Worm (Caenorhabditis elegans) whole organism, dauer: ENCODE data around the gene Y82E9BR.10.
"Not testable (repeated sequence)": the region's sequence is repeated elsewhere in the genome, so short reads cannot be mapped to it uniquely, and the experiment has no call there.

Experiments used
- unc-62 ChIP-seq: sonication (generic microtip); optimal IDR thresholded peaks from 2 replicates; lab custom pipeline; 2017; ENCODE audit warnings: missing biosample characterization, missing genetic modification reagents, missing genetic modification characterization

Gene Y82E9BR.10

ce11 chrIII:1375491-1375890, at the start of gene Y82E9BR.10:
Gene Y82E9BR.10, minus strand, starts transcription at chrIII:1375591.
- TF ChIP-seq unc-62 = not testable (repeated sequence)

ce11 chrIII:1424305-1424704, 48.9 kb upstream of the Y82E9BR.10 start:
- no peak for TF ChIP-seq unc-62

ce11 chrIII:1421436-1421835, 46.0 kb upstream of the Y82E9BR.10 start:
- TF ChIP-seq unc-62 = no peak

ce11 chrIII:1419700-1420356, 44.4 kb upstream of the Y82E9BR.10 start:
- TF ChIP-seq unc-62 = no peak

- TF ChIP-seq unc-62 = no peak
These were observed 43.8 kb upstream of the Y82E9BR.10 start, which contains the start of gene Y82E9BR.3 for ce11 chrIII:1419146-1419636. Gene Y82E9BR.3, plus strand, starts transcription at chrIII:1419196.

ce11 chrIII:1418709-1419108, 43.3 kb upstream of the Y82E9BR.10 start:
- no peak for TF ChIP-seq unc-62

ce11 chrIII:1417090-1417489, 41.7 kb upstream of the Y82E9BR.10 start, which contains the start of gene elc-1:
Gene elc-1, minus strand, starts transcription at chrIII:1417190.
- TF ChIP-seq unc-62 = no peak

ce11 chrIII:1416571-1416970, 41.2 kb upstream of the Y82E9BR.10 start:
- no peak for TF ChIP-seq unc-62

ce11 chrIII:1413890-1414613, 38.7 kb upstream of the Y82E9BR.10 start, which contains the start of gene Y82E9BR.14:
Gene Y82E9BR.14, minus strand, starts transcription at chrIII:1414116.
- no peak for TF ChIP-seq unc-62

ce11 chrIII:1413125-1413837, 37.9 kb upstream of the Y82E9BR.10 start:
- no peak for TF ChIP-seq unc-62

- TF ChIP-seq unc-62 = no peak
These were observed 33.7 kb upstream of the Y82E9BR.10 start, which contains the start of gene Y82E9BR.22 for ce11 chrIII:1409139-1409538. Gene Y82E9BR.22, minus strand, starts transcription at chrIII:1409239.

- TF ChIP-seq unc-62 = no peak
These were observed 27.7 kb upstream of the Y82E9BR.10 start, which contains the start of gene pals-18 for ce11 chrIII:1403108-1403507. Gene pals-18, plus strand, starts transcription at chrIII:1403408.

ce11 chrIII:1401497-1401990, 26.2 kb upstream of the Y82E9BR.10 start, which contains the start of gene pals-19:
Gene pals-19, plus strand, starts transcription at chrIII:1401940.
- TF ChIP-seq unc-62 = no peak

- TF ChIP-seq unc-62 = no peak
These were observed 24.3 kb upstream of the Y82E9BR.10 start, which contains the start of gene pals-16 for ce11 chrIII:1399670-1400069. Gene pals-16, plus strand, starts transcription at chrIII:1399970.

- TF ChIP-seq unc-62 = no peak
These were observed 22.8 kb upstream of the Y82E9BR.10 start for ce11 chrIII:1398183-1398582.

ce11 chrIII:1395355-1395754, 20.0 kb upstream of the Y82E9BR.10 start:
- TF ChIP-seq unc-62 = no peak

ce11 chrIII:1392763-1393162, 17.4 kb upstream of the Y82E9BR.10 start:
- TF ChIP-seq unc-62 = no peak
